Worm (Caenorhabditis elegans) whole organism, L4 larva: Measurements from ENCODE around the gene tag-273.
"Not testable (repeated sequence)": the region's sequence is repeated elsewhere in the genome, so short reads cannot be mapped to it uniquely, and the experiment has no call there.

ENCODE experiments used
- D1046.2 ChIP-seq: fragments of 200-800 bp; sonication (Bioruptor generic); IDR thresholded peaks from 2 replicates; pipeline ENCODE4 v1.3.6; 2022; ENCODE audit warnings: missing genetic modification characterization, missing compliant biosample characterization
- F10B5.3 ChIP-seq: sonication (generic microtip); optimal IDR thresholded peaks from 2 replicates; lab custom pipeline; 2016; ENCODE audit warnings: mild to moderate bottlenecking, missing genetic modification characterization, missing compliant biosample characterization
- F49E8.2 ChIP-seq: sonication (generic microtip); optimal IDR thresholded peaks from 2 replicates; lab custom pipeline; 2016; ENCODE audit warnings: missing compliant biosample characterization, mild to moderate bottlenecking, missing genetic modification characterization, borderline replicate concordance
- Y5F2A.4 ChIP-seq: fragments of 200-800 bp; sonication (Bioruptor generic); optimal IDR thresholded peaks from 2 replicates; lab custom pipeline; 2018; ENCODE audit warnings: mild to moderate bottlenecking, missing genetic modification characterization, missing compliant biosample characterization
- arid-1 ChIP-seq: fragments of 200-800 bp; sonication (Bioruptor generic); conservative IDR thresholded peaks from 2 replicates; pipeline ENCODE4 v1.3.6; 2022; ENCODE audit warnings: missing genetic modification reagents, missing genetic modification characterization, missing compliant biosample characterization
- attf-4 ChIP-seq: sonication (generic microtip); optimal IDR thresholded peaks from 3 replicates; lab custom pipeline; 2017; ENCODE audit warnings: missing biosample characterization, missing genetic modification characterization
- ceh-20 ChIP-seq: fragments of 200-800 bp; sonication (Bioruptor generic); IDR thresholded peaks from 2 replicates; pipeline ENCODE4 v1.3.6; 2022; ENCODE audit warnings: missing genetic modification reagents, missing genetic modification characterization, missing compliant biosample characterization
- ces-1 ChIP-seq: fragments of 150-350 bp; sonication (generic microtip); optimal IDR thresholded peaks from 4 replicates; lab custom pipeline; 2014; ENCODE audit warnings: missing biosample characterization, missing genetic modification reagents, missing genetic modification characterization
- ctbp-1 ChIP-seq: fragments of 200-800 bp; sonication (Bioruptor generic); IDR thresholded peaks from 2 replicates; pipeline ENCODE4 v1.3.6; 2022; ENCODE audit warnings: missing genetic modification reagents, missing genetic modification characterization, missing compliant biosample characterization
- daf-16 ChIP-seq, 3 experiments: sonication (generic microtip); optimal IDR thresholded peaks; 2 replicates each; lab custom pipeline; 2016 to 2017; ENCODE audit warnings: missing genetic modification characterization in 3 of 3, missing genetic modification reagents in 3 of 3, mild to moderate bottlenecking in 2 of 3, missing compliant biosample characterization in 2 of 3, missing biosample characterization in 1 of 3, moderate library complexity in 1 of 3
- dmd-6 ChIP-seq: fragments of 200-800 bp; sonication (Bioruptor generic); IDR thresholded peaks from 2 replicates; pipeline ENCODE4 v1.3.6; 2022; ENCODE audit warnings: missing genetic modification reagents, missing genetic modification characterization, missing compliant biosample characterization
- dmd-9 ChIP-seq: fragments of 200-800 bp; sonication (Bioruptor generic); IDR thresholded peaks from 2 replicates; pipeline ENCODE4 v1.3.6; 2022; ENCODE audit warnings: missing genetic modification reagents, missing genetic modification characterization, missing compliant biosample characterization
- egl-27 ChIP-seq: sonication (generic microtip); optimal IDR thresholded peaks from 3 replicates; lab custom pipeline; 2017; ENCODE audit warnings: missing biosample characterization, missing genetic modification reagents, missing genetic modification characterization
- gei-8 ChIP-seq: fragments of 200-800 bp; sonication (Bioruptor generic); optimal IDR thresholded peaks from 2 replicates; lab custom pipeline; 2018; ENCODE audit warnings: mild to moderate bottlenecking, missing genetic modification characterization, missing compliant biosample characterization
- hlh-30 ChIP-seq: sonication (generic microtip); optimal IDR thresholded peaks from 2 replicates; lab custom pipeline; 2017; ENCODE audit warnings: antibody characterized with exemption, mild to moderate bottlenecking, missing genetic modification characterization, missing compliant biosample characterization; ENCODE audit not compliant: insufficient read depth
- hmg-1.1 ChIP-seq: fragments of 200-800 bp; sonication (Bioruptor generic); IDR thresholded peaks from 2 replicates; pipeline ENCODE4 v1.3.6; 2022; ENCODE audit warnings: missing genetic modification reagents, missing genetic modification characterization, missing compliant biosample characterization
- lim-7 ChIP-seq: fragments of 200-800 bp; sonication (Bioruptor generic); IDR thresholded peaks from 2 replicates; pipeline ENCODE4 v1.3.6; 2022; ENCODE audit warnings: missing genetic modification characterization, missing compliant biosample characterization
- lin-38 ChIP-seq: fragments of 200-800 bp; sonication (Bioruptor generic); IDR thresholded peaks from 2 replicates; pipeline ENCODE4 v1.3.6; 2022; ENCODE audit warnings: missing genetic modification reagents, missing genetic modification characterization, missing compliant biosample characterization
- lin-39 ChIP-seq: fragments of 150-350 bp; optimal IDR thresholded peaks from 2 replicates; lab custom pipeline; 2014; ENCODE audit warnings: missing biosample characterization, missing genetic modification reagents, missing genetic modification characterization
- lsy-2 ChIP-seq, 2 experiments: fragments of 150-350 bp in 1 of 2; sonication (generic microtip) in 1 of 2; optimal IDR thresholded peaks; 2 replicates each; lab custom pipeline; 2014 to 2017; ENCODE audit warnings: missing biosample characterization in 2 of 2, missing genetic modification characterization in 2 of 2
- madf-5 ChIP-seq, 2 experiments: fragments of 200-800 bp; sonication (Bioruptor generic); IDR thresholded peaks; 2 replicates each; pipeline ENCODE4 v1.3.6; 2022; ENCODE audit warnings: missing compliant biosample characterization in 2 of 2, missing genetic modification characterization in 2 of 2
- mdl-1 ChIP-seq, 2 experiments: fragments of 150-350 bp in 1 of 2; sonication (generic microtip) in 1 of 2; optimal IDR thresholded peaks; 2 replicates each; lab custom pipeline; 2014 to 2017; ENCODE audit warnings: missing biosample characterization in 2 of 2, missing genetic modification characterization in 2 of 2
- mdt-29 ChIP-seq: fragments of 200-800 bp; sonication (Bioruptor generic); IDR thresholded peaks from 2 replicates; pipeline ENCODE4 v1.3.6; 2022; ENCODE audit warnings: missing genetic modification reagents, missing genetic modification characterization, missing compliant biosample characterization
- mxl-3 ChIP-seq: fragments of 200-800 bp; sonication (Bioruptor generic); optimal IDR thresholded peaks from 2 replicates; lab custom pipeline; 2018; ENCODE audit warnings: mild to moderate bottlenecking, missing genetic modification characterization, missing compliant biosample characterization
- nhr-111 ChIP-seq: fragments of 200-800 bp; sonication (Bioruptor generic); optimal IDR thresholded peaks from 2 replicates; lab custom pipeline; 2018; ENCODE audit warnings: mild to moderate bottlenecking, missing genetic modification characterization, missing compliant biosample characterization
- nhr-41 ChIP-seq: fragments of 200-800 bp; sonication (Bioruptor generic); IDR thresholded peaks from 2 replicates; pipeline ENCODE4 v1.3.6; 2022; ENCODE audit warnings: missing genetic modification reagents, missing genetic modification characterization, missing compliant biosample characterization
- nhr-6 ChIP-seq: fragments of 150-350 bp; optimal IDR thresholded peaks from 2 replicates; lab custom pipeline; 2014; ENCODE audit warnings: missing biosample characterization, missing genetic modification characterization
- nhr-77 ChIP-seq: fragments of 150-350 bp; optimal IDR thresholded peaks from 2 replicates; lab custom pipeline; 2014; ENCODE audit warnings: missing biosample characterization, missing genetic modification characterization
- pha-4 ChIP-seq, 2 experiments: fragments of 150-350 bp in 1 of 2; fragments of 200-800 bp in 1 of 2; sonication (Bioruptor generic) in 1 of 2; IDR thresholded peaks in 1 of 2; optimal IDR thresholded peaks in 1 of 2; 2 replicates each; pipeline versions ENCODE4 v1.3.6 to Lab custom; 2014 to 2022; ENCODE audit warnings: missing genetic modification characterization in 2 of 2, missing genetic modification reagents in 2 of 2, missing biosample characterization in 1 of 2, missing compliant biosample characterization in 1 of 2
- rbr-2 ChIP-seq: sonication (generic microtip); optimal IDR thresholded peaks from 2 replicates; lab custom pipeline; 2016; ENCODE audit warnings: missing genotype, missing genetic modification characterization, missing compliant biosample characterization
- set-16 ChIP-seq: fragments of 200-800 bp; sonication (Bioruptor generic); IDR thresholded peaks from 2 replicates; pipeline ENCODE4 v1.3.6; 2022; ENCODE audit warnings: missing genetic modification reagents, missing genetic modification characterization, missing compliant biosample characterization
- snpc-1.2 ChIP-seq: fragments of 200-800 bp; sonication (Bioruptor generic); IDR thresholded peaks from 2 replicates; pipeline ENCODE4 v1.3.6; 2022; ENCODE audit warnings: missing genetic modification reagents, missing genetic modification characterization, missing compliant biosample characterization
- tra-1 ChIP-seq: fragments of 200-800 bp; sonication (Bioruptor generic); IDR thresholded peaks from 2 replicates; pipeline ENCODE4 v1.3.6; 2022; ENCODE audit warnings: missing genetic modification reagents, missing genetic modification characterization, missing compliant biosample characterization
- unc-130 ChIP-seq: sonication (generic microtip); optimal IDR thresholded peaks from 2 replicates; lab custom pipeline; 2016; ENCODE audit warnings: missing genetic modification reagents, missing genetic modification characterization, missing compliant biosample characterization
- zfp-2 ChIP-seq: sonication (generic microtip); optimal IDR thresholded peaks from 2 replicates; lab custom pipeline; 2016; ENCODE audit warnings: mild to moderate bottlenecking, missing genetic modification characterization, missing compliant biosample characterization
- zip-2 ChIP-seq: fragments of 150-350 bp; optimal IDR thresholded peaks from 2 replicates; lab custom pipeline; 2014; ENCODE audit warnings: missing biosample characterization, missing genetic modification characterization

Gene tag-273

DNA sequence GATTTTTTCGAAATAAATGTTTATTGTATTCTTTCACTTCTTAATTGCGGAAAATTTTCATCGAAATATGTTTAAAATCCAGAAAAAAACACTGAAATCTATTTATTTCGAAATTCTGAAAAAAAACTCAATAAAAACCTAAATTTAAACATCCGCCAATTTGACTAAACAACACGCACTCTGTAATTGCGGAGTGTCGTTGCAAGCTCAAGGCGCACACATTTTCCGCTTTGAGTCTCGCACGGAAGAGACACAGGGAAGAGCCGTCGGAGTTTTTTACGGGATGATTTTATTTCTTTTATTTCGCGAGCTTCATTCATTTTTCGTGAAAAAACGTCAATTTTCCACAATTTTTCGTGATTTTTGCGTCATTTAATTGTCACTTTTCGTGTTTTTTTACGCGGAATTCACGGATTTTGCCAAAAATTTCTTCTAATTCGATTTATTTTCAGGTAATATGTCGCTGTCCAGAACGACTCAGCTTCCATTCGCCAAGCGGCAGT lies 40.9 kb downstream of the tag-273 start, which contains the start of gene dld-1 (continued):
- peak; percentile 67 for TF ChIP-seq unc-130 (GFP tag; lab: Kevin White, UChicago)
- TF ChIP-seq dmd-6, result peak; percentile 70
- TF ChIP-seq hlh-30 (tag; lab: Kevin White, UChicago), result peak; percentile 97
- 0 out of 2 replicates have a peak, but pooled peaks have one; percentile 51 for TF ChIP-seq D1046.2 (GFP tag; lab: Robert Waterston, UW)
- no peak for TF ChIP-seq set-16 (GFP tag; lab: Robert Waterston, UW)
- no peak for TF ChIP-seq madf-5 (GFP tag; IDR thresholded peaks at IDR 0.05; lab: Robert Waterston, UW)
- no peak for TF ChIP-seq gei-8 (GFP tag; lab: Kevin White, UChicago)
- TF ChIP-seq ces-1 (GFP tag; lab: Kevin White, UChicago), result peak; percentile 85
- peak; percentile 97 for TF ChIP-seq nhr-77
- TF ChIP-seq pha-4 (GFP tag; IDR thresholded peaks at IDR 0.05; lab: Robert Waterston, UW), result peak; percentile 82
- TF ChIP-seq pha-4 (tag; optimal IDR thresholded peaks at IDR 0.05; lab: Kevin White, UChicago), result peak; percentile 92
- peak; percentile 89 to 97 for TF ChIP-seq lsy-2 (tag; optimal IDR thresholded peaks at IDR 0.05; lab: Kevin White, UChicago)
- TF ChIP-seq mdl-1 (tag; optimal IDR thresholded peaks at IDR 0.05; lab: Kevin White, UChicago), result peak in 1 of 2 experiments; percentile 79
- no peak for TF ChIP-seq nhr-111 (GFP tag; lab: Kevin White, UChicago)
- TF ChIP-seq hmg-1.1, result peak; percentile 94
- TF ChIP-seq ctbp-1, result peak; percentile 69
- TF ChIP-seq lim-7, result no peak
- peak; percentile 61 for TF ChIP-seq zfp-2
- peak; percentile 96 for TF ChIP-seq nhr-6 (tag; lab: Kevin White, UChicago)
- peak; percentile 75; the same call in 1 of the 2 replicates for TF ChIP-seq ceh-20
- TF ChIP-seq dmd-9 (GFP tag; lab: Robert Waterston, UW), result no peak
- peak; percentile 30 for TF ChIP-seq lin-39
- TF ChIP-seq rbr-2 (tag; lab: Kevin White, UChicago), result peak; percentile 86
- no peak for TF ChIP-seq egl-27
- TF ChIP-seq nhr-41 (GFP tag; lab: Robert Waterston, UW), result no peak
- peak; percentile 66 for TF ChIP-seq zip-2 (tag; lab: Kevin White, UChicago)
- TF ChIP-seq snpc-1.2 (GFP tag; lab: Robert Waterston, UW), result peak; percentile 98
- TF ChIP-seq tra-1 (GFP tag; lab: Robert Waterston, UW), result no peak
- TF ChIP-seq Y5F2A.4, result no peak
- peak; percentile 52 for TF ChIP-seq F10B5.3 (tag; lab: Kevin White, UChicago)
- peak; percentile 31 for TF ChIP-seq mxl-3 (GFP tag; lab: Kevin White, UChicago)
- no peak for TF ChIP-seq attf-4 (tag; lab: Kevin White, UChicago)

DNA sequence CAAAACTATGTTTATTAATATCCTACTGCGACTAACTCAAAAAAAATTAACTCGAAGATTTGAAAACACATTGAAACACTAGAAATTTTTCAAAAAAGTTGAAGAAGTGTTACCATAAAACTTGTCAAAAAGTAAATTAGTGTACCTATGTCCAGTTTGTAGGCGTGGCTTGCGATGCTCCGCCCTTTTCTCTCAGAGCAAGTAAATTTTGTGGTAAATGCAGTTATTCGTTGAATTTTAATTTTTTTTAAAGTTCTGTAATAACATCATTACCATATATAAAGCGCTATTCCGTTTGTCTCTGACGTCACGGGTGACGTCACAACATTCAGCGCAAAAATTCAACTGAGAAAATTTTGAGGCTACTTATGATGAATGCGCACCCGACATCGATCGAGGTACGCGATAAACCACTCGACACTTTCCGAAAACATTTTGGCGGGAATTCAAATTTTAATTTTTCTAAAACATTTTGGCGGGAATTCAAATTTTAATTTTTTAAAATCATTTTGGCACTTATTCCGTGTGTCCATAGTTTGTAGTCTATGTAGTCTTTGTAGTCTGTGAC lies 44.2 kb downstream of the tag-273 start:
- TF ChIP-seq daf-16 (GFP tag; optimal IDR thresholded peaks at IDR 0.05; lab: Kevin White, UChicago), result not testable (repeated sequence)
- TF ChIP-seq daf-16 (tag; optimal IDR thresholded peaks at IDR 0.05; lab: Kevin White, UChicago) (peak; percentile 1), snpc-1.2 (GFP tag; lab: Robert Waterston, UW) (peak; percentile 96), lin-38 (GFP tag; lab: Robert Waterston, UW) (0 out of 2 replicates have a peak, but pooled peaks have one; percentile 18), F49E8.2 (tag; lab: Kevin White, UChicago) (peak; percentile 73), arid-1 (GFP tag; lab: Robert Waterston, UW) (0 out of 2 replicates have a peak, but pooled peaks have one; percentile 9), mdt-29 (GFP tag; lab: Robert Waterston, UW) (0 out of 2 replicates have a peak, but pooled peaks have one; percentile 41)
